Fruit fly (Drosophila melanogaster) whole organism, wandering third instar larva: ENCODE measurements around the gene Cap-H2.

ENCODE experiments used
- CG32264 ChIP-seq: fragments of 200-800 bp; sonication (Bioruptor generic); optimal IDR thresholded peaks from 2 replicates; lab custom pipeline; 2016; ENCODE audit warnings: missing biosample characterization, missing genetic modification characterization
- CG9705 ChIP-seq: fragments of 200-800 bp; sonication (Bioruptor generic); optimal IDR thresholded peaks from 2 replicates; lab custom pipeline; 2018; ENCODE audit warnings: missing biosample characterization, mild to moderate bottlenecking, missing genetic modification characterization
- CrebA ChIP-seq: fragments of 200-800 bp; sonication (Bioruptor generic); optimal IDR thresholded peaks from 2 replicates; lab custom pipeline; 2016; ENCODE audit warnings: missing biosample characterization, mild to moderate bottlenecking, missing genetic modification characterization, borderline replicate concordance
- Dfd ChIP-seq: fragments of >200 bp; optimal IDR thresholded peaks from 2 replicates; lab custom pipeline; 2017; ENCODE audit warnings: missing biosample characterization, missing genetic modification characterization
- GATAd ChIP-seq: sonication (Bioruptor generic); optimal IDR thresholded peaks from 2 replicates; lab custom pipeline; 2016; ENCODE audit warnings: missing biosample characterization, missing genetic modification characterization
- HLH106 ChIP-seq: fragments of 200-800 bp; optimal IDR thresholded peaks from 3 replicates; lab custom pipeline; 2019; ENCODE audit warnings: missing biosample characterization, mild to moderate bottlenecking, missing genetic modification characterization, moderate library complexity
- Hnf4 ChIP-seq: fragments of 200-800 bp; sonication (Bioruptor generic); optimal IDR thresholded peaks from 2 replicates; lab custom pipeline; 2016; ENCODE audit warnings: missing biosample characterization, mild to moderate bottlenecking, missing genetic modification characterization
- Jra ChIP-seq: sonication (Bioruptor generic); optimal IDR thresholded peaks from 2 replicates; lab custom pipeline; 2016; ENCODE audit warnings: missing biosample characterization, missing genetic modification characterization
- Mio ChIP-seq: sonication (Bioruptor generic); optimal IDR thresholded peaks from 2 replicates; lab custom pipeline; 2016; ENCODE audit warnings: missing biosample characterization, missing genetic modification characterization
- N ChIP-seq: fragments of >200 bp; optimal IDR thresholded peaks from 2 replicates; lab custom pipeline; 2018; ENCODE audit warnings: missing biosample characterization, missing external identifiers, missing genetic modification characterization
- OdsH ChIP-seq: fragments of 200-800 bp; sonication (Bioruptor generic); optimal IDR thresholded peaks from 2 replicates; lab custom pipeline; 2016; ENCODE audit warnings: missing biosample characterization, mild to moderate bottlenecking, missing genetic modification characterization
- Rel ChIP-seq, 2 experiments: fragments of 200-800 bp; sonication (Bioruptor generic) in 1 of 2; optimal IDR thresholded peaks; 2 replicates in 1 of 2; 3 replicates in 1 of 2; lab custom pipeline; 2016 to 2019; ENCODE audit warnings: mild to moderate bottlenecking in 2 of 2, missing biosample characterization in 2 of 2, missing genetic modification characterization in 2 of 2, moderate library complexity in 1 of 2
- Sp1 ChIP-seq: fragments of 200-800 bp; sonication (Bioruptor generic); optimal IDR thresholded peaks from 3 replicates; lab custom pipeline; 2019; ENCODE audit warnings: missing biosample characterization, mild to moderate bottlenecking, missing genetic modification characterization, moderate library complexity
- Vsx2 ChIP-seq: fragments of 200-300, 225-300 bp; sonication (Bioruptor generic); optimal IDR thresholded peaks from 2 replicates; lab custom pipeline; 2018; ENCODE audit warnings: missing biosample characterization, missing genetic modification characterization; ENCODE audit not compliant: partially characterized antibody
- brk ChIP-seq: fragments of 200-800 bp; sonication (Bioruptor generic); optimal IDR thresholded peaks from 2 replicates; lab custom pipeline; 2016; ENCODE audit warnings: missing biosample characterization, mild to moderate bottlenecking, missing genetic modification characterization
- dl ChIP-seq, 2 experiments: fragments of 175-275, 200-275 bp in 1 of 2; fragments of 200-275 bp in 1 of 2; sonication (Bioruptor generic); optimal IDR thresholded peaks; lab custom pipeline; 2018; ENCODE audit warnings: mild to moderate bottlenecking in 2 of 2, missing biosample characterization in 2 of 2, missing genetic modification characterization in 2 of 2, moderate library complexity in 2 of 2; ENCODE audit not compliant: partially characterized antibody in 2 of 2, insufficient read depth in 1 of 2
- dsf ChIP-seq: sonication (Bioruptor generic); optimal IDR thresholded peaks from 2 replicates; lab custom pipeline; 2016; ENCODE audit warnings: missing biosample characterization, missing genetic modification characterization, borderline replicate concordance
- ey ChIP-seq: fragments of 200-800 bp; sonication (Bioruptor generic); optimal IDR thresholded peaks from 2 replicates; lab custom pipeline; 2016; ENCODE audit warnings: missing biosample characterization, missing genetic modification characterization
- foxo ChIP-seq, 2 experiments: fragments of 200-800 bp; sonication (Bioruptor generic); optimal IDR thresholded peaks; 2 replicates in 1 of 2; 3 replicates in 1 of 2; lab custom pipeline; 2016 to 2017; ENCODE audit warnings: missing biosample characterization in 2 of 2, missing genetic modification characterization in 2 of 2
- fru ChIP-seq: fragments of 200-800 bp; sonication (Bioruptor generic); optimal IDR thresholded peaks from 3 replicates; lab custom pipeline; 2016; ENCODE audit warnings: missing biosample characterization, mild to moderate bottlenecking, missing genetic modification characterization
- h ChIP-seq: fragments of 200-800 bp; sonication (Bioruptor generic); optimal IDR thresholded peaks from 3 replicates; lab custom pipeline; 2016; ENCODE audit warnings: missing biosample characterization, mild to moderate bottlenecking, missing genetic modification characterization
- lola ChIP-seq: fragments of >200 bp; optimal IDR thresholded peaks from 2 replicates; lab custom pipeline; 2017; ENCODE audit warnings: missing biosample characterization, missing genetic modification characterization
- psq ChIP-seq: fragments of 200-800 bp; sonication (Bioruptor generic); optimal IDR thresholded peaks from 3 replicates; lab custom pipeline; 2017; ENCODE audit warnings: missing biosample characterization, mild to moderate bottlenecking, missing genetic modification characterization, moderate library complexity
- rgr ChIP-seq: fragments of 200-800 bp; sonication (Bioruptor generic); optimal IDR thresholded peaks from 3 replicates; lab custom pipeline; 2016; ENCODE audit warnings: missing biosample characterization, mild to moderate bottlenecking, missing genetic modification characterization
- sage ChIP-seq: fragments of 200-800 bp; sonication (Bioruptor generic); optimal IDR thresholded peaks from 2 replicates; lab custom pipeline; 2016; ENCODE audit warnings: missing biosample characterization, mild to moderate bottlenecking, missing genetic modification characterization
- sv ChIP-seq: fragments of 200-800 bp; sonication (Bioruptor generic); optimal IDR thresholded peaks from 3 replicates; lab custom pipeline; 2016; ENCODE audit warnings: missing biosample characterization, missing genetic modification characterization
- tai ChIP-seq: sonication (Bioruptor generic); optimal IDR thresholded peaks from 2 replicates; lab custom pipeline; 2016; ENCODE audit warnings: missing biosample characterization, missing genetic modification characterization

Cap-H2 gene

dm6 chr3R:10759348-10759847, 1.7 kb upstream of the Cap-H2 start, which contains the start of gene CG31272:
Gene CG31272, minus strand, starts transcription at chr3R:10759398.
- no peak for TF ChIP-seq Mio
- TF ChIP-seq CG9705, result no peak
- no peak for TF ChIP-seq psq (GFP tag; lab: Kevin White, UChicago)
- no peak for TF ChIP-seq foxo (GFP tag; optimal IDR thresholded peaks at IDR 0.05; lab: Kevin White, UChicago)
- no peak for TF ChIP-seq dl (GFP tag; optimal IDR thresholded peaks at IDR 0.05; lab: Kevin White, UChicago; ENCODE audit: insufficient read depth in 1 of 2, partially characterized antibody in 2 of 2)
- no peak for TF ChIP-seq Dfd
- no peak for TF ChIP-seq rgr (GFP tag; lab: Kevin White, UChicago)

- TF ChIP-seq ey (GFP tag; lab: Kevin White, UChicago), result peak; percentile 12
- no peak for TF ChIP-seq Rel (GFP tag; optimal IDR thresholded peaks at IDR 0.05; lab: Kevin White, UChicago)
- TF ChIP-seq Rel (tag; optimal IDR thresholded peaks at IDR 0.05; lab: Kevin White, UChicago), result no peak
Observed at dm6 chr3R:10761980-10762379, 870 bp downstream of the Cap-H2 start.

dm6 chr3R:10767526-10767925, 6.4 kb downstream of the Cap-H2 start, which contains the start of gene TfIIFbeta:
Gene TfIIFbeta, minus strand, starts transcription at chr3R:10767804.
- TF ChIP-seq lola (GFP tag; lab: Kevin White, UChicago) (no peak), sage (GFP tag; lab: Kevin White, UChicago) (peak; percentile 18)
- TF ChIP-seq, all 38 proteins: peak for 1

- peak; percentile 15 for TF ChIP-seq h (GFP tag; lab: Kevin White, UChicago)
- TF ChIP-seq Sp1 (GFP tag; lab: Kevin White, UChicago), result no peak
Observed at dm6 chr3R:10775246-10775645, 14.1 kb downstream of the Cap-H2 start.

- TF ChIP-seq psq (GFP tag; lab: Kevin White, UChicago) (no peak), CG9705 (no peak), sv (GFP tag; lab: Kevin White, UChicago) (no peak), CG32264 (GFP tag; lab: Kevin White, UChicago) (no peak), h (GFP tag; lab: Kevin White, UChicago) (no peak), brk (GFP tag; lab: Kevin White, UChicago) (no peak), N (no peak), tai (GFP tag; lab: Kevin White, UChicago) (no peak), dsf (no peak), GATAd (GFP tag; lab: Kevin White, UChicago) (no peak), rgr (GFP tag; lab: Kevin White, UChicago) (no peak), Jra (GFP tag; lab: Kevin White, UChicago) (no peak)
Observed at dm6 chr3R:10776047-10776659, 15.0 kb downstream of the Cap-H2 start.

dm6 chr3R:10777274-10777673, 16.2 kb downstream of the Cap-H2 start, which contains the start of the genes CG45076, CG45078 and fau:
Gene CG45076, minus strand, starts transcription at chr3R:10777374.
Gene CG45078, minus strand, starts transcription at chr3R:10777374.
Gene fau, minus strand, starts transcription at chr3R:10777374.
- no peak for TF ChIP-seq sv (GFP tag; lab: Kevin White, UChicago)
- TF ChIP-seq rgr (GFP tag; lab: Kevin White, UChicago), result no peak
- no peak for TF ChIP-seq Vsx2
- TF ChIP-seq Sp1 (GFP tag; lab: Kevin White, UChicago), result no peak
- TF ChIP-seq lola (GFP tag; lab: Kevin White, UChicago), result no peak
- no peak for TF ChIP-seq foxo (GFP tag; optimal IDR thresholded peaks at IDR 0.05; lab: Kevin White, UChicago)
- TF ChIP-seq CrebA (GFP tag; lab: Kevin White, UChicago), result no peak
- TF ChIP-seq fru (GFP tag; lab: Kevin White, UChicago), result no peak
- TF ChIP-seq HLH106 (tag; lab: Kevin White, UChicago), result no peak
- TF ChIP-seq OdsH (GFP tag; lab: Kevin White, UChicago), result no peak
- TF ChIP-seq N, result no peak
- no peak for TF ChIP-seq Hnf4 (GFP tag; lab: Kevin White, UChicago)
- no peak for TF ChIP-seq sage (GFP tag; lab: Kevin White, UChicago)
- TF ChIP-seq brk (GFP tag; lab: Kevin White, UChicago), result no peak
- TF ChIP-seq tai (GFP tag; lab: Kevin White, UChicago), result no peak
